Worm (Caenorhabditis elegans) whole organism, L3 larva: ENCODE measurements around the gene Y51H7BR.8.

Source experiments
- ZK546.5 ChIP-seq: sonication (generic microtip); optimal IDR thresholded peaks from 2 replicates; lab custom pipeline; 2017; ENCODE audit warnings: missing biosample characterization, missing genetic modification characterization
- ama-1 ChIP-seq: fragments of 150-350 bp; optimal IDR thresholded peaks from 2 replicates; lab custom pipeline; 2018
- ceh-16 ChIP-seq: sonication (generic microtip); optimal IDR thresholded peaks from 2 replicates; lab custom pipeline; 2017; ENCODE audit warnings: missing biosample characterization, missing genetic modification characterization
- ceh-28 ChIP-seq: fragments of 150-350 bp; optimal IDR thresholded peaks from 2 replicates; lab custom pipeline; 2014; ENCODE audit warnings: missing biosample characterization, missing genetic modification reagents, missing genetic modification characterization
- ceh-82 ChIP-seq: fragments of 150-350 bp; optimal IDR thresholded peaks from 2 replicates; lab custom pipeline; 2014; ENCODE audit warnings: missing biosample characterization, missing genetic modification characterization
- ceh-9 ChIP-seq: sonication (generic microtip); optimal IDR thresholded peaks from 2 replicates; lab custom pipeline; 2018; ENCODE audit warnings: missing biosample characterization, missing genetic modification characterization
- daf-12 ChIP-seq: fragments of 150-350 bp; optimal IDR thresholded peaks from 2 replicates; lab custom pipeline; 2014; ENCODE audit warnings: missing biosample characterization, missing genetic modification reagents, missing genetic modification characterization
- egl-27 ChIP-seq: sonication (generic microtip); optimal IDR thresholded peaks from 4 replicates; lab custom pipeline; 2017; ENCODE audit warnings: missing biosample characterization, missing genetic modification reagents, missing genetic modification characterization
- elt-1 ChIP-seq: fragments of 150-350 bp; optimal IDR thresholded peaks from 2 replicates; lab custom pipeline; 2014; ENCODE audit warnings: missing biosample characterization, missing genetic modification characterization
- elt-2 ChIP-seq: sonication (generic microtip); optimal IDR thresholded peaks from 2 replicates; lab custom pipeline; 2016; ENCODE audit warnings: missing genetic modification reagents, mild to moderate bottlenecking, missing genetic modification characterization, missing compliant biosample characterization
- elt-3 ChIP-seq, 3 experiments: fragments of 150-350 bp in 1 of 3; sonication (generic microtip) in 2 of 3; optimal IDR thresholded peaks; 2 replicates in 2 of 3; 4 replicates in 1 of 3; lab custom pipeline; 2014 to 2017; ENCODE audit warnings: missing biosample characterization in 3 of 3, missing genetic modification characterization in 3 of 3
- fkh-10 ChIP-seq: sonication (generic microtip); optimal IDR thresholded peaks from 2 replicates; lab custom pipeline; 2017; ENCODE audit warnings: missing biosample characterization, missing genetic modification reagents, missing genetic modification characterization
- fkh-2 ChIP-seq: fragments of 150-350 bp; optimal IDR thresholded peaks from 2 replicates; lab custom pipeline; 2014; ENCODE audit warnings: missing biosample characterization, missing genetic modification reagents, missing genetic modification characterization
- fos-1 ChIP-seq: fragments of 150-350 bp; optimal IDR thresholded peaks from 2 replicates; lab custom pipeline; 2014; ENCODE audit warnings: missing biosample characterization, missing genetic modification characterization
- lin-39 ChIP-seq: fragments of 150-350 bp; optimal IDR thresholded peaks from 2 replicates; lab custom pipeline; 2018; ENCODE audit warnings: missing biosample characterization, missing genetic modification reagents, missing genetic modification characterization
- lsy-12 ChIP-seq: sonication (generic microtip); optimal IDR thresholded peaks from 2 replicates; lab custom pipeline; 2016; ENCODE audit warnings: mild to moderate bottlenecking, missing genetic modification characterization, missing compliant biosample characterization
- mdl-1 ChIP-seq: fragments of 150-350 bp; optimal IDR thresholded peaks from 2 replicates; lab custom pipeline; 2014; ENCODE audit warnings: missing biosample characterization, missing genetic modification characterization
- nhr-12 ChIP-seq: fragments of 150-350 bp; optimal IDR thresholded peaks from 2 replicates; lab custom pipeline; 2014; ENCODE audit warnings: missing biosample characterization, missing genetic modification characterization
- nhr-23 ChIP-seq: fragments of 150-350 bp; optimal IDR thresholded peaks from 2 replicates; lab custom pipeline; 2014; ENCODE audit warnings: missing biosample characterization, missing genetic modification reagents, missing genetic modification characterization
- nhr-237 ChIP-seq: fragments of 150-350 bp; optimal IDR thresholded peaks from 2 replicates; lab custom pipeline; 2014; ENCODE audit warnings: missing biosample characterization, missing genetic modification characterization
- nhr-25 ChIP-seq: sonication (generic microtip); optimal IDR thresholded peaks from 2 replicates; lab custom pipeline; 2017; ENCODE audit warnings: missing biosample characterization, missing genetic modification characterization
- nhr-28 ChIP-seq: fragments of 150-350 bp; optimal IDR thresholded peaks from 2 replicates; lab custom pipeline; 2014; ENCODE audit warnings: missing biosample characterization, missing genetic modification characterization
- nhr-43 ChIP-seq: sonication (generic microtip); optimal IDR thresholded peaks from 2 replicates; lab custom pipeline; 2016; ENCODE audit warnings: mild to moderate bottlenecking, missing genetic modification characterization, missing compliant biosample characterization; ENCODE audit not compliant: poor library complexity, severe bottlenecking
- nhr-67 ChIP-seq: fragments of 150-350 bp; optimal IDR thresholded peaks from 2 replicates; lab custom pipeline; 2014; ENCODE audit warnings: missing biosample characterization, missing genetic modification characterization
- pha-4 ChIP-seq: fragments of 150-350 bp; optimal IDR thresholded peaks from 2 replicates; lab custom pipeline; 2014; ENCODE audit warnings: missing biosample characterization, missing genetic modification reagents, missing genetic modification characterization
- pqm-1 ChIP-seq: fragments of 150-350 bp; optimal IDR thresholded peaks from 2 replicates; lab custom pipeline; 2017; ENCODE audit warnings: missing biosample characterization, missing genetic modification characterization, inconsistent platforms
- sea-2 ChIP-seq: fragments of 150-350 bp; sonication (generic microtip); optimal IDR thresholded peaks from 4 replicates; lab custom pipeline; 2014; ENCODE audit warnings: missing biosample characterization, missing genetic modification reagents, missing genetic modification characterization
- skn-1 ChIP-seq: fragments of 150-350 bp; optimal IDR thresholded peaks from 2 replicates; lab custom pipeline; 2014; ENCODE audit warnings: missing biosample characterization, missing genetic modification characterization
- snpc-4 ChIP-seq: fragments of 150-350 bp; optimal IDR thresholded peaks from 2 replicates; lab custom pipeline; 2014; ENCODE audit warnings: missing biosample characterization, missing genetic modification characterization
- tbx-2 ChIP-seq: sonication (generic microtip); optimal IDR thresholded peaks from 2 replicates; lab custom pipeline; 2016; ENCODE audit warnings: mild to moderate bottlenecking, missing genetic modification characterization, missing compliant biosample characterization
- unc-39 ChIP-seq: sonication (generic microtip); optimal IDR thresholded peaks from 4 replicates; lab custom pipeline; 2017; ENCODE audit warnings: missing biosample characterization, missing genetic modification characterization
- ztf-11 ChIP-seq: fragments of 150-350 bp; optimal IDR thresholded peaks from 2 replicates; lab custom pipeline; 2014; ENCODE audit warnings: missing biosample characterization, missing genetic modification characterization
- ztf-4 ChIP-seq: fragments of 150-350 bp; optimal IDR thresholded peaks from 2 replicates; lab custom pipeline; 2014; ENCODE audit warnings: missing biosample characterization, missing genetic modification characterization

Y51H7BR.8 gene

ce11 chrII:1518914-1519313, at the start of gene Y51H7BR.8:
Y51H7BR.8 (plus strand) TSS chrII:1519214.
- TF ChIP-seq elt-1 (tag; lab: Kevin White, UChicago) (no peak), fkh-2 (tag; lab: Kevin White, UChicago) (no peak), ama-1 (lab: Kevin White, UChicago) (no peak), nhr-25 (tag; lab: Kevin White, UChicago) (no peak), elt-3 (tag; optimal IDR thresholded peaks at IDR 0.05; lab: Kevin White, UChicago) (no peak)

DNA sequence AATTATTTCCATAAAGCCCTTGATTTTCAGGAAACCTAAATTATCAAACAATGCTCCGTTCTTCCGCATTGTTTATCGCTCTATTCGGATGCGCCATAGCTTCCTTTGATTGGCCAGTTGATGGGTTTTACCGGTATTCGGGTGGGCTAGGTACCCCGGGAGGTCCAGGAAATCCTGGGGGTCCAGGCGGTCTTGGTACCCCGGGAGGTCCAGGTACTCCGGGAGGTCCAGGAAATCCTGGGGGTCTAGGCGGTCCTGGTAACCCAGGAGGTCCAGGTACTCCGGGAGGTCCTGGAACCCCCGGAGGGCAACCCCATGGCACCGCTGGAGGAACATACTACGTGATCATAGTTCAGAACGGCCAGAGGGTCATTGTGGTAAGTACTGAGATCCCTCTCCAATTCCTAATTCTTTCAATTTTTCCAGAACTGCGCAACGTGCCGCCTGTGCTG, 48.5 kb upstream of the Y51H7BR.8 start, which contains the start of gene H17B01.2:
Gene H17B01.2, plus strand, starts transcription at position 51 of the 452 bp plus-strand sequence.
- TF ChIP-seq mdl-1 (tag; lab: Kevin White, UChicago) = no peak
- no peak for TF ChIP-seq elt-3 (tag; optimal IDR thresholded peaks at IDR 0.05; lab: Kevin White, UChicago)
- TF ChIP-seq skn-1 (tag; lab: Kevin White, UChicago) = no peak
- no peak for TF ChIP-seq nhr-67 (tag; lab: Kevin White, UChicago)
- TF ChIP-seq ceh-82 (tag; lab: Kevin White, UChicago) = no peak
- TF ChIP-seq fkh-10 (GFP tag; lab: Kevin White, UChicago) = no peak
- TF ChIP-seq nhr-237 (tag; lab: Kevin White, UChicago) = no peak
- TF ChIP-seq ama-1 (lab: Kevin White, UChicago) = no peak
- no peak for TF ChIP-seq ztf-4 (tag; lab: Kevin White, UChicago)
- TF ChIP-seq ceh-16 (tag; lab: Kevin White, UChicago) = no peak
- no peak for TF ChIP-seq nhr-43
- no peak for TF ChIP-seq lin-39 (tag; lab: Kevin White, UChicago)
- no peak for TF ChIP-seq nhr-25 (tag; lab: Kevin White, UChicago)
- TF ChIP-seq ceh-28 (tag; lab: Kevin White, UChicago) = no peak

- TF ChIP-seq ZK546.5 (tag; lab: Kevin White, UChicago) (no peak), ceh-16 (tag; lab: Kevin White, UChicago) (no peak), elt-1 (tag; lab: Kevin White, UChicago) (no peak), lsy-12 (tag; lab: Kevin White, UChicago) (no peak), pha-4 (tag; lab: Kevin White, UChicago) (no peak), sea-2 (GFP tag; lab: Kevin White, UChicago) (no peak), tbx-2 (tag; lab: Kevin White, UChicago) (no peak), ceh-82 (tag; lab: Kevin White, UChicago) (no peak), egl-27 (no peak), nhr-23 (tag; lab: Kevin White, UChicago) (no peak), fkh-10 (GFP tag; lab: Kevin White, UChicago) (no peak), ztf-4 (tag; lab: Kevin White, UChicago) (no peak), nhr-28 (tag; lab: Kevin White, UChicago) (no peak), snpc-4 (no peak), ztf-11 (tag; lab: Kevin White, UChicago) (no peak), nhr-12 (tag; lab: Kevin White, UChicago) (no peak), ceh-9 (tag; lab: Kevin White, UChicago) (no peak), unc-39 (tag; lab: Kevin White, UChicago) (no peak), fos-1 (tag; lab: Kevin White, UChicago) (no peak), ama-1 (lab: Kevin White, UChicago) (no peak)
Observed at ce11 chrII:1473481-1473880, 45.5 kb upstream of the Y51H7BR.8 start, which contains the start of gene H17B01.5. H17B01.5 (minus strand) TSS chrII:1473581.

DNA sequence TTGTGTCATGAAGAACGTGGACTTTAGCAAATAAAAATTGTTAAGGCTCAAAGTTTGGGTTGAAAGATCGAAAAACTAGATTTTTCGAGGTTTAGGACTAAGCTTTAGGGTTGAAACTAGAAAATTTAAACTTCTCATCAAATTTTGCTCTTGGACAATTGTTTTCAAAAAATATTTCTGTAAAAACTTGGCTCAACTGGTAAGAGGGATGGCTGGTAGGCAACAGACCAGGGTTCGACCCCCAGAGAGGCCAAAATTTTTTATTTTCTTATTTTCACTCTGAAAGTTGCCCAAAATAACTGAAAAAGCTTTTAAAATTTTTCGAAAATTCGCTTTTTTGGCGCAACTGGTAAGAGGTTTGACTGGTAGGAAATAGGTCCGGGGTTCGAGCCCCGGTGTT, 44.2 kb upstream of the Y51H7BR.8 start:
- TF ChIP-seq lsy-12 (tag; lab: Kevin White, UChicago) (no peak), pqm-1 (tag; lab: Kevin White, UChicago) (no peak), daf-12 (tag; lab: Kevin White, UChicago) (no peak), ama-1 (lab: Kevin White, UChicago) (no peak), pha-4 (tag; lab: Kevin White, UChicago) (no peak)

ce11 chrII:1475328-1475727, 43.7 kb upstream of the Y51H7BR.8 start:
- TF ChIP-seq elt-2 (tag; lab: Kevin White, UChicago) (peak; percentile 67), pqm-1 (tag; lab: Kevin White, UChicago) (peak; percentile 50), tbx-2 (tag; lab: Kevin White, UChicago) (no peak)
